Fruit fly (Drosophila melanogaster): Measurements from ENCODE around the gene CG32107.
A peak's percentile ranks its signal among the peaks of the same experiment; 100 is the strongest.

CG32107 gene

dm6 chr3L:12813907-12814306 lies 47.2 kb downstream of the CG32107 start, which contains the start of the genes Sf3a2 and CG42588 (continued):
- TF ChIP-seq unpg (GFP tag; optimal IDR thresholded peaks at IDR 0.05) (peak; percentile 41), crol (GFP tag; IDR thresholded peaks at IDR 0.05) (no peak), CG12942 (GFP tag; optimal IDR thresholded peaks at IDR 0.05) (peak; percentile 57), CG15011 (GFP tag; optimal IDR thresholded peaks at IDR 0.05) (no peak), chm (GFP tag; IDR thresholded peaks at IDR 0.05) (peak; percentile 57; the same call in 1 of the 2 replicates), CG3726 (GFP tag; IDR thresholded peaks at IDR 0.05) (peak; percentile 37; the same call in 2 of the 3 replicates), TFAM (GFP tag; optimal IDR thresholded peaks at IDR 0.05) (no peak), nmo (GFP tag; optimal IDR thresholded peaks at IDR 0.05) (peak; percentile 79), CG2199 (GFP tag; IDR thresholded peaks at IDR 0.05) (no peak), jumu (GFP tag; optimal IDR thresholded peaks at IDR 0.05) (no peak), pita (GFP tag; optimal IDR thresholded peaks at IDR 0.05) (no peak), gsb-n (tag; optimal IDR thresholded peaks at IDR 0.05) (no peak), fd96Cb (tag; optimal IDR thresholded peaks at IDR 0.05) (peak; percentile 12), CG17568 (GFP tag; optimal IDR thresholded peaks at IDR 0.05) (no peak), CG2712 (tag; optimal IDR thresholded peaks at IDR 0.05) (peak; percentile 84), CG13894 (tag; optimal IDR thresholded peaks at IDR 0.05) (no peak), Asciz (GFP tag; optimal IDR thresholded peaks at IDR 0.05) (no peak), ara (GFP tag; IDR thresholded peaks at IDR 0.05) (peak; percentile 63), CG13424 (tag; optimal IDR thresholded peaks at IDR 0.05) (peak; percentile 78), CG9797 (GFP tag; optimal IDR thresholded peaks at IDR 0.05) (peak; percentile 70), pb (GFP tag; optimal IDR thresholded peaks at IDR 0.05) (no peak), Poxn (GFP tag; IDR thresholded peaks at IDR 0.05) (no peak), CG11504 (tag; optimal IDR thresholded peaks at IDR 0.05) (no peak), gce (GFP tag; IDR thresholded peaks at IDR 0.05) (no peak), ewg (GFP tag; optimal IDR thresholded peaks at IDR 0.05) (no peak), sisA (GFP tag; IDR thresholded peaks at IDR 0.05) (peak; percentile 63), sna (GFP tag; IDR thresholded peaks at IDR 0.05; ENCODE audit: partially characterized antibody) (peak; percentile 83), zen (tag; optimal IDR thresholded peaks at IDR 0.05) (peak; percentile 66), Tbp (GFP tag; optimal IDR thresholded peaks at IDR 0.05) (no peak), Ets65A (GFP tag) (peak; percentile 96), CG18764 (GFP tag; optimal IDR thresholded peaks at IDR 0.05) (peak; percentile 39), dimm (GFP tag; IDR thresholded peaks at IDR 0.05) (no peak), CG11398 (GFP tag; optimal IDR thresholded peaks at IDR 0.05) (no peak), luna (GFP tag; optimal IDR thresholded peaks at IDR 0.05) (no peak), en (GFP tag; optimal IDR thresholded peaks at IDR 0.05) (no peak), Optix (GFP tag; IDR thresholded peaks at IDR 0.05) (0 out of 3 replicates have a peak, but pooled peaks have one; percentile 42), CG17361 (GFP tag; IDR thresholded peaks at IDR 0.05) (peak; percentile 78; the same call in 2 of the 3 replicates), ATbp (GFP tag; optimal IDR thresholded peaks at IDR 0.05) (no peak), br (optimal IDR thresholded peaks at IDR 0.05) (no peak), CG15269 (tag; optimal IDR thresholded peaks at IDR 0.05) (no peak), CG14014 (GFP tag; IDR thresholded peaks at IDR 0.05) (peak; percentile 56), hb (GFP tag; IDR thresholded peaks at IDR 0.05; ENCODE audit: partially characterized antibody) (peak; percentile 64; the same call in 2 of the 3 replicates), CG12659 (GFP tag; optimal IDR thresholded peaks at IDR 0.05) (peak; percentile 74), CG10959 (GFP tag; IDR thresholded peaks at IDR 0.05) (0 out of 2 replicates have a peak, but pooled peaks have one; percentile 26), CG7963 (GFP tag; IDR thresholded peaks at IDR 0.05; ENCODE audit: partially characterized antibody) (peak; percentile 40; the same call in 1 of the 3 replicates), chn (GFP tag; optimal IDR thresholded peaks at IDR 0.05) (peak; percentile 42), CG18011 (GFP tag; optimal IDR thresholded peaks at IDR 0.05) (peak; percentile 28), lmd (GFP tag; IDR thresholded peaks at IDR 0.05) (no peak; the same call in 1 of the 2 replicates), ap (GFP tag; IDR thresholded peaks at IDR 0.05) (peak; percentile 30; the same call in 1 of the 2 replicates), insv (GFP tag; optimal IDR thresholded peaks at IDR 0.05) (no peak), CG3838 (GFP tag; optimal IDR thresholded peaks at IDR 0.05) (peak; percentile 48)
